Worm (Caenorhabditis elegans) whole organism, L2 larva: Measurements from ENCODE around the gene T09F3.4.

Experiments
- ama-1 ChIP-seq: fragments of 150-350 bp; optimal IDR thresholded peaks from 2 replicates; lab custom pipeline; 2018; ENCODE audit warnings: inconsistent platforms
- ceh-82 ChIP-seq: fragments of 150-350 bp; optimal IDR thresholded peaks from 2 replicates; lab custom pipeline; 2014; ENCODE audit warnings: missing biosample characterization, missing genetic modification characterization
- lin-13 ChIP-seq: fragments of 150-350 bp; optimal IDR thresholded peaks from 2 replicates; lab custom pipeline; 2014; ENCODE audit warnings: missing biosample characterization, missing genetic modification reagents, missing genetic modification characterization
- nhr-12 ChIP-seq: fragments of 150-350 bp; optimal IDR thresholded peaks from 2 replicates; lab custom pipeline; 2014; ENCODE audit warnings: missing biosample characterization, missing genetic modification characterization
- nhr-23 ChIP-seq: fragments of 150-350 bp; optimal IDR thresholded peaks from 2 replicates; lab custom pipeline; 2014; ENCODE audit warnings: missing biosample characterization, missing genetic modification reagents, missing genetic modification characterization
- nhr-77 ChIP-seq: fragments of 150-350 bp; optimal IDR thresholded peaks from 2 replicates; lab custom pipeline; 2014; ENCODE audit warnings: missing biosample characterization, missing genetic modification characterization
- sem-4 ChIP-seq: fragments of 150-350 bp; optimal IDR thresholded peaks from 2 replicates; lab custom pipeline; 2014; ENCODE audit warnings: missing biosample characterization, missing genetic modification reagents, missing genetic modification characterization

DNA sequence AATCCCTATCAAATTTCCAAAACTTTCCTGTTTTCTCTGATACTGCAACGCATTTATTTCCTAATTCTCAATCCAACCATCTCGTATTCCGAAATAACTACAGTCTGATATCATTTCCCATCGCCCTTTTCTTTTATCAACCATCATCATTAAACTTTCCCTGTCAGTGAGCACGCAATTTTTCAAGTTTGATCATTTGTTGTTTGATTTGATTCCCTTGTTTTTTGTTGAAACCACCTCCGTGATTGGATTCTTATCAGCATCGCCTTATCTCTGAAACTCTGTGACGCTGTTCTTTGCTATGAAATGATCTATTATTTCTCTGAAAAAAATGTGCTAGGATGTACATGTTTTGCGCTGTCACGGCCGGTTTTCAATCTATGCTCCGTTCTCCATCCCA is 7.5 kb downstream of the T09F3.4 start:
- TF ChIP-seq sem-4 (tag; lab: Kevin White, UChicago) (no peak), nhr-77 (no peak), ama-1 (no peak), lin-13 (no peak), ceh-82 (no peak), nhr-12 (tag; lab: Kevin White, UChicago) (no peak), nhr-23 (tag; lab: Kevin White, UChicago) (no peak)
